Worm (Caenorhabditis elegans) whole organism, L3 larva: ENCODE results near the gene clc-2.

Experiments
- R02D3.7 ChIP-seq: fragments of 150-350 bp; optimal IDR thresholded peaks from 2 replicates; lab custom pipeline; 2014; ENCODE audit warnings: missing biosample characterization, missing genetic modification characterization
- ZK546.5 ChIP-seq: sonication (generic microtip); optimal IDR thresholded peaks from 2 replicates; lab custom pipeline; 2017; ENCODE audit warnings: missing biosample characterization, missing genetic modification characterization
- ama-1 ChIP-seq: fragments of 150-350 bp; optimal IDR thresholded peaks from 2 replicates; lab custom pipeline; 2018
- ceh-16 ChIP-seq: sonication (generic microtip); optimal IDR thresholded peaks from 2 replicates; lab custom pipeline; 2017; ENCODE audit warnings: missing biosample characterization, missing genetic modification characterization
- ceh-28 ChIP-seq: fragments of 150-350 bp; optimal IDR thresholded peaks from 2 replicates; lab custom pipeline; 2014; ENCODE audit warnings: missing biosample characterization, missing genetic modification reagents, missing genetic modification characterization
- ceh-82 ChIP-seq: fragments of 150-350 bp; optimal IDR thresholded peaks from 2 replicates; lab custom pipeline; 2014; ENCODE audit warnings: missing biosample characterization, missing genetic modification characterization
- ceh-9 ChIP-seq: sonication (generic microtip); optimal IDR thresholded peaks from 2 replicates; lab custom pipeline; 2018; ENCODE audit warnings: missing biosample characterization, missing genetic modification characterization
- daf-12 ChIP-seq: fragments of 150-350 bp; optimal IDR thresholded peaks from 2 replicates; lab custom pipeline; 2014; ENCODE audit warnings: missing biosample characterization, missing genetic modification reagents, missing genetic modification characterization
- egl-27 ChIP-seq: sonication (generic microtip); optimal IDR thresholded peaks from 4 replicates; lab custom pipeline; 2017; ENCODE audit warnings: missing biosample characterization, missing genetic modification reagents, missing genetic modification characterization
- egl-5 ChIP-seq: fragments of 150-350 bp; optimal IDR thresholded peaks from 2 replicates; lab custom pipeline; 2017; ENCODE audit warnings: missing biosample characterization, missing genetic modification reagents, missing genetic modification characterization, inconsistent platforms
- elt-2 ChIP-seq: sonication (generic microtip); optimal IDR thresholded peaks from 2 replicates; lab custom pipeline; 2016; ENCODE audit warnings: missing genetic modification reagents, mild to moderate bottlenecking, missing genetic modification characterization, missing compliant biosample characterization
- elt-3 ChIP-seq, 3 experiments: fragments of 150-350 bp in 1 of 3; sonication (generic microtip) in 2 of 3; optimal IDR thresholded peaks; 2 replicates in 2 of 3; 4 replicates in 1 of 3; lab custom pipeline; 2014 to 2017; ENCODE audit warnings: missing biosample characterization in 3 of 3, missing genetic modification characterization in 3 of 3
- eor-1 ChIP-seq, 2 experiments: fragments of 150-350 bp; optimal IDR thresholded peaks; 2 replicates each; lab custom pipeline; 2014 to 2018; ENCODE audit warnings: missing biosample characterization in 2 of 2, missing genetic modification characterization in 2 of 2
- fkh-2 ChIP-seq: fragments of 150-350 bp; optimal IDR thresholded peaks from 2 replicates; lab custom pipeline; 2014; ENCODE audit warnings: missing biosample characterization, missing genetic modification reagents, missing genetic modification characterization
- fos-1 ChIP-seq: fragments of 150-350 bp; optimal IDR thresholded peaks from 2 replicates; lab custom pipeline; 2014; ENCODE audit warnings: missing biosample characterization, missing genetic modification characterization
- lin-15B ChIP-seq: fragments of 150-350 bp; optimal IDR thresholded peaks from 2 replicates; lab custom pipeline; 2014; ENCODE audit warnings: missing biosample characterization, missing genetic modification characterization
- lsy-12 ChIP-seq: sonication (generic microtip); optimal IDR thresholded peaks from 2 replicates; lab custom pipeline; 2016; ENCODE audit warnings: mild to moderate bottlenecking, missing genetic modification characterization, missing compliant biosample characterization
- mdl-1 ChIP-seq: fragments of 150-350 bp; optimal IDR thresholded peaks from 2 replicates; lab custom pipeline; 2014; ENCODE audit warnings: missing biosample characterization, missing genetic modification characterization
- mml-1 ChIP-seq: fragments of 150-350 bp; sonication (generic microtip); optimal IDR thresholded peaks from 3 replicates; lab custom pipeline; 2014; ENCODE audit warnings: missing biosample characterization, missing genetic modification characterization
- nfya-1 ChIP-seq: sonication (generic microtip); optimal IDR thresholded peaks from 2 replicates; lab custom pipeline; 2017; ENCODE audit warnings: missing genetic modification characterization, mild to moderate bottlenecking, missing compliant biosample characterization, antibody characterized with exemption, moderate library complexity; ENCODE audit not compliant: insufficient read depth
- nhr-11 ChIP-seq: fragments of 150-350 bp; optimal IDR thresholded peaks from 2 replicates; lab custom pipeline; 2014; ENCODE audit warnings: missing biosample characterization, missing genetic modification characterization
- nhr-12 ChIP-seq: fragments of 150-350 bp; optimal IDR thresholded peaks from 2 replicates; lab custom pipeline; 2014; ENCODE audit warnings: missing biosample characterization, missing genetic modification characterization
- nhr-23 ChIP-seq: fragments of 150-350 bp; optimal IDR thresholded peaks from 2 replicates; lab custom pipeline; 2014; ENCODE audit warnings: missing biosample characterization, missing genetic modification reagents, missing genetic modification characterization
- nhr-25 ChIP-seq: sonication (generic microtip); optimal IDR thresholded peaks from 2 replicates; lab custom pipeline; 2017; ENCODE audit warnings: missing biosample characterization, missing genetic modification characterization
- nhr-28 ChIP-seq: fragments of 150-350 bp; optimal IDR thresholded peaks from 2 replicates; lab custom pipeline; 2014; ENCODE audit warnings: missing biosample characterization, missing genetic modification characterization
- nhr-43 ChIP-seq: sonication (generic microtip); optimal IDR thresholded peaks from 2 replicates; lab custom pipeline; 2016; ENCODE audit warnings: mild to moderate bottlenecking, missing genetic modification characterization, missing compliant biosample characterization; ENCODE audit not compliant: poor library complexity, severe bottlenecking
- nhr-67 ChIP-seq: fragments of 150-350 bp; optimal IDR thresholded peaks from 2 replicates; lab custom pipeline; 2014; ENCODE audit warnings: missing biosample characterization, missing genetic modification characterization
- nhr-76 ChIP-seq: fragments of 150-350 bp; sonication (generic microtip); optimal IDR thresholded peaks from 5 replicates; lab custom pipeline; 2014; ENCODE audit warnings: missing biosample characterization, missing genetic modification characterization
- nhr-77 ChIP-seq: fragments of 150-350 bp; optimal IDR thresholded peaks from 2 replicates; lab custom pipeline; 2014; ENCODE audit warnings: missing biosample characterization, missing genetic modification characterization
- pha-4 ChIP-seq: fragments of 150-350 bp; optimal IDR thresholded peaks from 2 replicates; lab custom pipeline; 2014; ENCODE audit warnings: missing biosample characterization, missing genetic modification reagents, missing genetic modification characterization
- pqm-1 ChIP-seq: fragments of 150-350 bp; optimal IDR thresholded peaks from 2 replicates; lab custom pipeline; 2017; ENCODE audit warnings: missing biosample characterization, missing genetic modification characterization, inconsistent platforms
- skn-1 ChIP-seq: fragments of 150-350 bp; optimal IDR thresholded peaks from 2 replicates; lab custom pipeline; 2014; ENCODE audit warnings: missing biosample characterization, missing genetic modification characterization
- snpc-4 ChIP-seq: fragments of 150-350 bp; optimal IDR thresholded peaks from 2 replicates; lab custom pipeline; 2014; ENCODE audit warnings: missing biosample characterization, missing genetic modification characterization
- tbx-2 ChIP-seq: sonication (generic microtip); optimal IDR thresholded peaks from 2 replicates; lab custom pipeline; 2016; ENCODE audit warnings: mild to moderate bottlenecking, missing genetic modification characterization, missing compliant biosample characterization
- unc-62 ChIP-seq: fragments of 150-350 bp; sonication (generic microtip); optimal IDR thresholded peaks from 4 replicates; lab custom pipeline; 2014; ENCODE audit warnings: missing biosample characterization, missing genetic modification reagents, missing genetic modification characterization
- zag-1 ChIP-seq: fragments of 150-350 bp; optimal IDR thresholded peaks from 2 replicates; lab custom pipeline; 2014; ENCODE audit warnings: missing biosample characterization, missing genetic modification characterization
- ztf-11 ChIP-seq: fragments of 150-350 bp; optimal IDR thresholded peaks from 2 replicates; lab custom pipeline; 2014; ENCODE audit warnings: missing biosample characterization, missing genetic modification characterization

The clc-2 gene

ce11 chrX:7409935-7410334 is 21.3 kb upstream of the clc-2 start, which contains the start of gene C10A4.2:
TSS of gene C10A4.2 (plus strand) at chrX:7410235.
- no peak for TF ChIP-seq snpc-4 (tag; lab: Kevin White, UChicago)
- TF ChIP-seq nhr-12 = no peak

- TF ChIP-seq skn-1 (no peak), nhr-25 (no peak), zag-1 (tag; lab: Kevin White, UChicago) (no peak), eor-1 (tag; optimal IDR thresholded peaks at IDR 0.05; lab: Kevin White, UChicago) (no peak), nhr-43 (tag; lab: Kevin White, UChicago) (no peak), unc-62 (GFP tag; lab: Kevin White, UChicago) (no peak), fkh-2 (tag; lab: Kevin White, UChicago) (no peak), fos-1 (no peak), nhr-23 (tag; lab: Kevin White, UChicago) (no peak), ztf-11 (tag; lab: Kevin White, UChicago) (no peak)
Observed at ce11 chrX:7415420-7415819, 15.8 kb upstream of the clc-2 start, which contains the start of gene C10A4.7. TSS of gene C10A4.7 (minus strand) at chrX:7415520.

ce11 chrX:7416082-7416481 is 15.2 kb upstream of the clc-2 start, which contains the start of gene C10A4.1:
TSS of gene C10A4.1 (plus strand) at chrX:7416382.
- no peak for TF ChIP-seq daf-12 (tag; lab: Kevin White, UChicago)
- no peak for TF ChIP-seq ceh-28 (tag; lab: Kevin White, UChicago)
- TF ChIP-seq fos-1 = no peak
- TF ChIP-seq elt-3 (tag; optimal IDR thresholded peaks at IDR 0.05; lab: Kevin White, UChicago) = no peak
- no peak for TF ChIP-seq mml-1 (tag; lab: Kevin White, UChicago)
- TF ChIP-seq zag-1 (tag; lab: Kevin White, UChicago) = no peak
- no peak for TF ChIP-seq ama-1 (lab: Kevin White, UChicago)
- TF ChIP-seq lin-15B (tag; lab: Kevin White, UChicago) = no peak
- TF ChIP-seq nhr-43 (tag; lab: Kevin White, UChicago) = no peak
- TF ChIP-seq nfya-1 = no peak
- TF ChIP-seq pha-4 = no peak

ce11 chrX:7420571-7420970 is 10.7 kb upstream of the clc-2 start, which contains the start of gene C10A4.9:
TSS of gene C10A4.9 (plus strand) at chrX:7420871.
- TF ChIP-seq pha-4 = no peak
- TF ChIP-seq nhr-67 (tag; lab: Kevin White, UChicago) = no peak
- TF ChIP-seq eor-1 (tag; optimal IDR thresholded peaks at IDR 0.05; lab: Kevin White, UChicago) = no peak
- no peak for TF ChIP-seq ama-1 (lab: Kevin White, UChicago)
- TF ChIP-seq mml-1 (tag; lab: Kevin White, UChicago) = no peak
- TF ChIP-seq egl-5 (tag; lab: Kevin White, UChicago) = no peak
- TF ChIP-seq nhr-11 (tag; lab: Kevin White, UChicago) = no peak
- TF ChIP-seq R02D3.7 = no peak
- TF ChIP-seq nhr-28 (tag; lab: Kevin White, UChicago) = no peak
- no peak for TF ChIP-seq elt-2 (tag; lab: Kevin White, UChicago)
- TF ChIP-seq nhr-77 (tag; lab: Kevin White, UChicago) = no peak
- TF ChIP-seq egl-27 (tag; lab: Kevin White, UChicago) = no peak
- no peak for TF ChIP-seq pqm-1 (tag; lab: Kevin White, UChicago)
- TF ChIP-seq ceh-9 = no peak
- no peak for TF ChIP-seq nfya-1
- TF ChIP-seq mdl-1 (tag; lab: Kevin White, UChicago) = no peak
- no peak for TF ChIP-seq lin-15B (tag; lab: Kevin White, UChicago)
- no peak for TF ChIP-seq elt-3 (tag; optimal IDR thresholded peaks at IDR 0.05; lab: Kevin White, UChicago)
- no peak for TF ChIP-seq ceh-82 (tag; lab: Kevin White, UChicago)
- no peak for TF ChIP-seq nhr-43 (tag; lab: Kevin White, UChicago)

- TF ChIP-seq nfya-1 = no peak
- no peak for TF ChIP-seq snpc-4 (tag; lab: Kevin White, UChicago)
- TF ChIP-seq tbx-2 (tag; lab: Kevin White, UChicago) = no peak
- TF ChIP-seq elt-2 (tag; lab: Kevin White, UChicago) = no peak
- TF ChIP-seq nhr-23 (tag; lab: Kevin White, UChicago) = no peak
- no peak for TF ChIP-seq ceh-16 (tag; lab: Kevin White, UChicago)
- no peak for TF ChIP-seq nhr-28 (tag; lab: Kevin White, UChicago)
- TF ChIP-seq nhr-77 (tag; lab: Kevin White, UChicago) = no peak
- TF ChIP-seq lin-15B (tag; lab: Kevin White, UChicago) = no peak
- TF ChIP-seq ZK546.5 = no peak
- TF ChIP-seq elt-3 (tag; optimal IDR thresholded peaks at IDR 0.05; lab: Kevin White, UChicago) = no peak
- no peak for TF ChIP-seq fkh-2 (tag; lab: Kevin White, UChicago)
- TF ChIP-seq zag-1 (tag; lab: Kevin White, UChicago) = no peak
- no peak for TF ChIP-seq skn-1
- TF ChIP-seq nhr-76 (tag; lab: Kevin White, UChicago) = no peak
- TF ChIP-seq ztf-11 (tag; lab: Kevin White, UChicago) = no peak
- TF ChIP-seq lsy-12 (tag; lab: Kevin White, UChicago) = no peak
- TF ChIP-seq pha-4 = no peak
- TF ChIP-seq eor-1 (tag; optimal IDR thresholded peaks at IDR 0.05; lab: Kevin White, UChicago) = no peak
- TF ChIP-seq, all 47 proteins: peak for 0
Observed at ce11 chrX:7424813-7425212, 6.5 kb upstream of the clc-2 start, which contains the start of gene mnm-2. TSS of gene mnm-2 (minus strand) at chrX:7424913.
